Fruit fly (Drosophila melanogaster): ENCODE results near the gene Spt20.

DNA sequence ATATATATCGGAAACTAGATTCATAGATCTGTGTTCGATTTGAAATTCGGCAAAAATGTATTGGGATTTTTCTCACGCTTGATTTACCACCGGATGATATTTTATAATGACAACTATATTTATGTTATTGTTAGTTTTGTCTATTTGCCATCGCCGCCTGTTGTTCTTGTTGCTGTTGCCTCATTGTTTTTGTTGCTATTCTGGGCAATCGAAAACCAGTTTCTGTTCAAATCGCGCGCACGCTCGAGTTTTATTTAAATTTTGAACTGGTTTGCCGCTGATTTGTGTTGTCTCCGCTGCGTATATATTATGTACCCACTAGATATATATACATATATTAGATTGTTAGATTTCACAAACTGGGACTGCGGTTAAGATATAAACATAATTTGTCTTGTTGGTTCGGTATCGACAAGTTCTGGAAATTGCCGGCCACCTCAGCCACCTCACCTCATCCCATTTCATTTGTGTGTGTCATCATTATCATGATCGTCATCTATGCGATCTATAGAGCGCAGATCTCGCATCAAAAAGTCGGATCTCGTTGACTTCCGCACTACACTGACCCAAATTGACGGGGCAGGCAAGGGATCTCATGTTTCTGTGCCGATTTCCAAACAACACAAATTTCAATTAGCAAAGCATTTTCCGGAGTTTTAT, 11.7 kb upstream of the Spt20 start:
- no peak for TF ChIP-seq insv (optimal IDR thresholded peaks at IDR 0.05)
- no peak for TF ChIP-seq psq (optimal IDR thresholded peaks at IDR 0.05)

Measured in Kc167 (cell line).